Worm (Caenorhabditis elegans): ENCODE measurements around the gene spsb-1.

DNA sequence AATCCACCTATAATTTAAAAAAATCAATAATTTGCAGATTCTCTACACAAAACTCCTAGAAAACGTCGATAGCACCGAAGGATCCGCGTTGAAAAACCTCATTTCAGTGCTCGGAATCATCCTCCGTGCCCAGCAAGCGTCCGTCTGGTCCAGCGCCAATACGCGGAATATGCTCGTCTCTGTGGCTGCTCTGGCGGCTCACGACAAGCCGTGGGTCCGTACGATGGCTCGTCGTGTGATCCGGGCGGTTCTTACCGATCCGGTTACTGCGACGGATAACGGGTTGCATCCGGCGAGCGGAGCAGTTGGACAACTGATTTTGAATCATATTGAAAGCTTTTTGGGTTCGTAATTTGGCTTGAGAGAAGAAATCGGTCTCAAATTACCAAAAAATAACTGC is 39.1 kb downstream of the spsb-1 start:
- no peak for TF ChIP-seq unc-62 (GFP tag; optimal IDR thresholded peaks at IDR 0.05)
- TF ChIP-seq nhr-90 (tag; optimal IDR thresholded peaks at IDR 0.05; ENCODE audit: poor library complexity): no peak
- no peak for TF ChIP-seq nhr-11 (tag; optimal IDR thresholded peaks at IDR 0.05)
- no peak for TF ChIP-seq hpl-2 (GFP tag; optimal IDR thresholded peaks at IDR 0.05)
- TF ChIP-seq ztf-11 (tag; optimal IDR thresholded peaks at IDR 0.05): no peak
- TF ChIP-seq nhr-237 (tag; optimal IDR thresholded peaks at IDR 0.05): no peak
- no peak for TF ChIP-seq lin-15B (tag; optimal IDR thresholded peaks at IDR 0.05)
- no peak for TF ChIP-seq snpc-4 (tag; optimal IDR thresholded peaks at IDR 0.05)
- TF ChIP-seq skn-1 (tag; optimal IDR thresholded peaks at IDR 0.05): no peak
- no peak for TF ChIP-seq nhr-77 (tag; optimal IDR thresholded peaks at IDR 0.05)

All from whole organism, L1 larva.